Worm (Caenorhabditis elegans): ENCODE data around the gene C45B11.8.

The C45B11.8 gene

DNA sequence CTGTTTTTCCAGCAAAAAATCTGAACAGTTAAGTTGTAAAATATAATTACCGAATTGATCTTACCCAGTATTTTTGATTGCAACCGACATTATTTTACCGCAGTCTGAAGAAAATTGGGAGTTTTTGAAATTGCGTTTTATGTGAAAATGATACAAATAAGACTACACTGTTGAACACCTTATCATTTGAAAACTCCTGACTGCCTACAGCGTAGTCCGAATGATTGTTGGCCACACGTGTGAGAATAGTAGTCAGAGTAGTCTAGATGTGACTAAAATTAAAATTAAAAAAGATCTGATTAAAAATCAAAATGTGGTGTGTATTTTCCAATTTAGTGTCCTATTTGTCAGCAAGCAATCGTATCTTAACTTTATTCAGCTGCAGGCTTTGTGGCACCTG is 6.2 kb downstream of the C45B11.8 start, which contains the start of gene dhs-18 (continued):
- TF ChIP-seq mdl-1 (tag; optimal IDR thresholded peaks at IDR 0.05) (peak in 1 of 2 experiments; percentile 53), zfp-2 (tag; optimal IDR thresholded peaks at IDR 0.05) (no peak), pqm-1 (tag; optimal IDR thresholded peaks at IDR 0.05) (peak; percentile 42), unc-39 (tag; optimal IDR thresholded peaks at IDR 0.05) (no peak), hmg-1.1 (GFP tag; IDR thresholded peaks at IDR 0.05) (no peak), tra-1 (GFP tag; IDR thresholded peaks at IDR 0.05) (no peak), zfp-3 (GFP tag; conservative IDR thresholded peaks at IDR 0.05) (no peak), nhr-76 (tag; optimal IDR thresholded peaks at IDR 0.05) (no peak), ama-1 (optimal IDR thresholded peaks at IDR 0.05) (no peak), spr-3 (GFP tag; optimal IDR thresholded peaks at IDR 0.05) (no peak), zag-1 (tag; optimal IDR thresholded peaks at IDR 0.05) (no peak), aly-2 (tag; optimal IDR thresholded peaks at IDR 0.05) (no peak), duxl-1 (tag; optimal IDR thresholded peaks at IDR 0.05; ENCODE audit: poor library complexity) (no peak), ceh-20 (GFP tag; IDR thresholded peaks at IDR 0.05) (no peak), dve-1 (tag; optimal IDR thresholded peaks at IDR 0.05; ENCODE audit: insufficient read depth) (peak; percentile 9), dpl-1 (GFP tag; optimal IDR thresholded peaks at IDR 0.05) (no peak), lim-7 (GFP tag; IDR thresholded peaks at IDR 0.05) (no peak), Y5F2A.4 (GFP tag; optimal IDR thresholded peaks at IDR 0.05) (no peak), egl-43 (GFP tag; IDR thresholded peaks at IDR 0.05) (no peak)

ce11 chrV:11048678-11049077 is 8.1 kb downstream of the C45B11.8 start, which contains the start of gene srh-74:
TSS of gene srh-74 (minus strand) at chrV:11048778.
- TF ChIP-seq F44E2.7 (GFP tag; IDR thresholded peaks at IDR 0.05) (no peak), F37D6.2 (tag; optimal IDR thresholded peaks at IDR 0.05) (no peak), ceh-44 (GFP tag; IDR thresholded peaks at IDR 0.05) (no peak), hmg-1.1 (GFP tag; IDR thresholded peaks at IDR 0.05) (no peak), hif-1 (tag; optimal IDR thresholded peaks at IDR 0.05) (no peak), daf-8 (GFP tag; IDR thresholded peaks at IDR 0.05) (no peak), F10B5.3 (tag; optimal IDR thresholded peaks at IDR 0.05) (no peak), sdz-12 (GFP tag; optimal IDR thresholded peaks at IDR 0.05) (no peak), ces-1 (GFP tag; optimal IDR thresholded peaks at IDR 0.05) (no peak), php-3 (GFP tag; IDR thresholded peaks at IDR 0.05) (no peak), egl-27 (tag; optimal IDR thresholded peaks at IDR 0.05) (no peak), Y105C5A.15 (GFP tag; IDR thresholded peaks at IDR 0.05) (no peak), madf-5 (GFP tag; IDR thresholded peaks at IDR 0.05) (no peak), D1046.2 (GFP tag; IDR thresholded peaks at IDR 0.05) (no peak), attf-4 (tag; optimal IDR thresholded peaks at IDR 0.05) (no peak), rbr-2 (tag; optimal IDR thresholded peaks at IDR 0.05) (no peak), ama-1 (optimal IDR thresholded peaks at IDR 0.05) (no peak), zip-2 (tag; optimal IDR thresholded peaks at IDR 0.05) (no peak), aha-1 (tag) (no peak), dmd-6 (GFP tag; IDR thresholded peaks at IDR 0.05) (no peak)

DNA sequence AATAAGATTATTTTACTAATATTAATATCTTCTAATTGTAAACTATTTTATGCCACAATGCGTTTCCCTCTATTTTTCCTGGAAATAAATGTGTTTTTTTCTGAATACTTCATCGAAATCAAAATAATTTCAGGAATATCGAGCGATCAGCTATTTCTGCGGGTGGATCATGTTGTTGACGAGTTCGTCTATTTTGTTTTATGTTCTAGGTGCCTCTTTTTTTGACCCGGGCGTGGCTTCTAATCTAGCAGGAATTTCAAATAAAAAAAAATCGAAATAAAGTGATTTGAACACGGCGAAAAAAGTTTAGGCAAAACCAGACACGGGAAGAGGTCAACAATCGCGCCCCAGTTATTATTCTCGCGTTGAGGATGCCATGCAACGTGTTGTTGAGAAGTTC is 11.3 kb downstream of the C45B11.8 start, which contains the start of gene T04C12.33:
Gene T04C12.33 (plus strand): TSS at position 301 of the 400 bp plus-strand sequence.
- TF ChIP-seq dpl-1 (GFP tag; optimal IDR thresholded peaks at IDR 0.05) = no peak
- no peak for TF ChIP-seq nhr-77 (tag; optimal IDR thresholded peaks at IDR 0.05)
- no peak for TF ChIP-seq madf-5 (GFP tag; IDR thresholded peaks at IDR 0.05)
- peak; percentile 88 for TF ChIP-seq aha-1 (tag)

ce11 chrV:11053827-11054226 is 13.3 kb downstream of the C45B11.8 start, which contains the start of gene T04C12.7:
TSS of gene T04C12.7 (plus strand) at chrV:11054127.
- TF ChIP-seq zip-2 (tag; optimal IDR thresholded peaks at IDR 0.05) = no peak
- peak in 1 of 2 experiments; percentile 58 for TF ChIP-seq unc-62 (GFP tag; optimal IDR thresholded peaks at IDR 0.05 in 1 of 2)
- no peak for TF ChIP-seq unc-62 (tag; optimal IDR thresholded peaks at IDR 0.05)
